Worm (Caenorhabditis elegans) whole organism, dauer: Measurements from ENCODE around the gene F22F4.4.

Experiments used
- unc-62 ChIP-seq: sonication (generic microtip); optimal IDR thresholded peaks from 2 replicates; lab custom pipeline; 2017; ENCODE audit warnings: missing biosample characterization, missing genetic modification reagents, missing genetic modification characterization

The F22F4.4 gene

ce11 chrX:6015096-6015495 is 13.8 kb upstream of the F22F4.4 start, which contains the start of gene C09B8.8:
C09B8.8 (plus strand) TSS chrX:6015492.
- no peak for TF ChIP-seq unc-62

- TF ChIP-seq unc-62, result no peak
Observed at ce11 chrX:6010573-6010972, 9.2 kb upstream of the F22F4.4 start, which contains the start of gene C09B8.3. C09B8.3 (minus strand) TSS chrX:6010673.

- no peak for TF ChIP-seq unc-62
Observed at ce11 chrX:6004315-6004714, 3.0 kb upstream of the F22F4.4 start.

ce11 chrX:6003853-6004252 is 2.5 kb upstream of the F22F4.4 start, which contains the start of gene sups-1:
sups-1 (plus strand) TSS chrX:6004153.
- TF ChIP-seq unc-62, result no peak

- no peak for TF ChIP-seq unc-62
Observed at ce11 chrX:6002479-6002878, 1.1 kb upstream of the F22F4.4 start.

ce11 chrX:5999103-5999554 is 2.2 kb downstream of the F22F4.4 start, which contains the start of gene F22F4.9:
F22F4.9 (minus strand) TSS chrX:5999504.
- no peak for TF ChIP-seq unc-62

ce11 chrX:5995613-5996206 is 5.6 kb downstream of the F22F4.4 start, which contains the start of gene inx-3:
inx-3 (plus strand) TSS chrX:5996156.
- TF ChIP-seq unc-62, result no peak

- TF ChIP-seq unc-62, result no peak
Observed at ce11 chrX:5994004-5994403, 7.3 kb downstream of the F22F4.4 start.

ce11 chrX:5992770-5993169 is 8.6 kb downstream of the F22F4.4 start, which contains the start of gene F22F4.5:
F22F4.5 (minus strand) TSS chrX:5992870.
- no peak for TF ChIP-seq unc-62

ce11 chrX:5987910-5988309 is 13.4 kb downstream of the F22F4.4 start:
- TF ChIP-seq unc-62, result no peak

ce11 chrX:5985720-5986119 is 15.6 kb downstream of the F22F4.4 start:
- no peak for TF ChIP-seq unc-62

ce11 chrX:5984581-5985039 is 16.7 kb downstream of the F22F4.4 start, which contains the start of gene klp-13:
klp-13 (plus strand) TSS chrX:5984989.
- TF ChIP-seq unc-62, result no peak

ce11 chrX:5983267-5983666 is 18.1 kb downstream of the F22F4.4 start:
- no peak for TF ChIP-seq unc-62

- TF ChIP-seq unc-62, result no peak
Observed at ce11 chrX:5982799-5983198, 18.5 kb downstream of the F22F4.4 start.

ce11 chrX:5981698-5982097 is 19.6 kb downstream of the F22F4.4 start:
- TF ChIP-seq unc-62, result no peak

ce11 chrX:5977754-5978153 is 23.6 kb downstream of the F22F4.4 start, which contains the start of gene kin-2:
kin-2 (minus strand) TSS chrX:5977854.
- no peak for TF ChIP-seq unc-62

- TF ChIP-seq unc-62, result no peak
Observed at ce11 chrX:5976206-5976960, 24.9 kb downstream of the F22F4.4 start.

- no peak for TF ChIP-seq unc-62
Observed at ce11 chrX:5975726-5976125, 25.6 kb downstream of the F22F4.4 start.
